Worm (Caenorhabditis elegans) whole organism, L4 larva: ENCODE data around the gene D1046.18.

ENCODE experiments used
- T20F7.1 ChIP-seq: fragments of 200-800 bp; sonication (Bioruptor generic); optimal IDR thresholded peaks from 2 replicates; lab custom pipeline; 2018; ENCODE audit warnings: mild to moderate bottlenecking, missing genetic modification characterization, missing compliant biosample characterization
- aha-1 ChIP-seq: fragments of 150-350 bp; peaks from one replicate; lab custom pipeline; 2014; ENCODE audit warnings: missing biosample characterization, missing genetic modification characterization
- ces-1 ChIP-seq: fragments of 150-350 bp; sonication (generic microtip); optimal IDR thresholded peaks from 4 replicates; lab custom pipeline; 2014; ENCODE audit warnings: missing biosample characterization, missing genetic modification reagents, missing genetic modification characterization
- cey-2 ChIP-seq: sonication (generic microtip); optimal IDR thresholded peaks from 3 replicates; lab custom pipeline; 2017; ENCODE audit warnings: missing genetic modification characterization, mild to moderate bottlenecking, missing compliant biosample characterization, antibody characterized with exemption, borderline replicate concordance; ENCODE audit not compliant: insufficient read depth
- ctbp-1 ChIP-seq: fragments of 200-800 bp; sonication (Bioruptor generic); IDR thresholded peaks from 2 replicates; pipeline ENCODE4 v1.3.6; 2022; ENCODE audit warnings: missing genetic modification reagents, missing genetic modification characterization, missing compliant biosample characterization
- dmd-6 ChIP-seq: fragments of 200-800 bp; sonication (Bioruptor generic); IDR thresholded peaks from 2 replicates; pipeline ENCODE4 v1.3.6; 2022; ENCODE audit warnings: missing genetic modification reagents, missing genetic modification characterization, missing compliant biosample characterization
- dmd-8 ChIP-seq: fragments of 200-800 bp; sonication (Bioruptor generic); IDR thresholded peaks from 2 replicates; pipeline ENCODE4 v1.3.6; 2022; ENCODE audit warnings: missing genetic modification characterization, missing compliant biosample characterization
- lir-3 ChIP-seq: sonication (generic microtip); optimal IDR thresholded peaks from 2 replicates; lab custom pipeline; 2016; ENCODE audit warnings: mild to moderate bottlenecking, missing genetic modification characterization, missing compliant biosample characterization
- mxl-2 ChIP-seq: fragments of 200-800 bp; sonication (Bioruptor generic); conservative IDR thresholded peaks from 2 replicates; pipeline ENCODE4 v1.3.6; 2022; ENCODE audit warnings: missing genetic modification reagents, missing genetic modification characterization, missing compliant biosample characterization
- nhr-11 ChIP-seq: fragments of 150-350 bp; optimal IDR thresholded peaks from 2 replicates; lab custom pipeline; 2014; ENCODE audit warnings: missing biosample characterization, missing genetic modification characterization
- nhr-76 ChIP-seq: fragments of 150-350 bp; optimal IDR thresholded peaks from 2 replicates; lab custom pipeline; 2014; ENCODE audit warnings: missing biosample characterization, missing genetic modification characterization
- php-3 ChIP-seq: fragments of 200-800 bp; sonication (Bioruptor generic); IDR thresholded peaks from 2 replicates; pipeline ENCODE4 v1.3.6; 2022; ENCODE audit warnings: missing genetic modification reagents, missing genetic modification characterization, missing compliant biosample characterization
- set-16 ChIP-seq: fragments of 200-800 bp; sonication (Bioruptor generic); IDR thresholded peaks from 2 replicates; pipeline ENCODE4 v1.3.6; 2022; ENCODE audit warnings: missing genetic modification reagents, missing genetic modification characterization, missing compliant biosample characterization
- snpc-1.2 ChIP-seq: fragments of 200-800 bp; sonication (Bioruptor generic); IDR thresholded peaks from 2 replicates; pipeline ENCODE4 v1.3.6; 2022; ENCODE audit warnings: missing genetic modification reagents, missing genetic modification characterization, missing compliant biosample characterization
- unc-62 ChIP-seq, 3 experiments: fragments of 150-350 bp in 1 of 3; sonication (generic microtip); optimal IDR thresholded peaks in 2 of 3; peaks in 1 of 3; 1 replicate in 1 of 3; 2 replicates in 2 of 3; lab custom pipeline; 2014 to 2017; ENCODE audit warnings: missing biosample characterization in 3 of 3, missing genetic modification characterization in 3 of 3, missing genetic modification reagents in 3 of 3, missing genotype in 1 of 3

The D1046.18 gene

ce11 chrIV:8978047-8978446 is 48.0 kb downstream of the D1046.18 start:
- 0 out of 2 replicates have a peak, but pooled peaks have one; percentile 31 for TF ChIP-seq php-3
- peak; percentile 66 for TF ChIP-seq aha-1 (tag; lab: Kevin White, UChicago)
- TF ChIP-seq unc-62 (GFP tag; optimal IDR thresholded peaks at IDR 0.05 in 1 of 2; lab: Kevin White, UChicago): no peak
- no peak for TF ChIP-seq unc-62 (tag; optimal IDR thresholded peaks at IDR 0.05; lab: Kevin White, UChicago)
- peak; percentile 56 for TF ChIP-seq nhr-11
- no peak for TF ChIP-seq nhr-76
- TF ChIP-seq, all 104 proteins: peak for 3

- TF ChIP-seq ces-1 (GFP tag; lab: Kevin White, UChicago) (no peak), lir-3 (tag; lab: Kevin White, UChicago) (no peak), dmd-8 (GFP tag; lab: Robert Waterston, UW) (no peak), snpc-1.2 (GFP tag; lab: Robert Waterston, UW) (0 out of 2 replicates have a peak, but pooled peaks have one; percentile 24), set-16 (GFP tag; lab: Robert Waterston, UW) (peak; percentile 95), dmd-6 (GFP tag; lab: Robert Waterston, UW) (no peak; the same call in 1 of the 2 replicates), mxl-2 (no peak), ctbp-1 (GFP tag; lab: Robert Waterston, UW) (peak; percentile 23; the same call in 1 of the 2 replicates)
- TF ChIP-seq, all 104 proteins: peak for 3
Measured at ce11 chrIV:8979062-8979612, 49.1 kb downstream of the D1046.18 start.

- TF ChIP-seq T20F7.1 (GFP tag; lab: Kevin White, UChicago): no peak
- TF ChIP-seq nhr-76: peak; percentile 22
- TF ChIP-seq dmd-6 (GFP tag; lab: Robert Waterston, UW): peak; percentile 16; the same call in 1 of the 2 replicates
- TF ChIP-seq aha-1 (tag; lab: Kevin White, UChicago): peak; percentile 18
- peak; percentile 38 for TF ChIP-seq cey-2 (tag; lab: Kevin White, UChicago)
Measured at ce11 chrIV:8979695-8980094, 49.7 kb downstream of the D1046.18 start, which contains the start of gene col-119. TSS of gene col-119 (minus strand) at chrIV:8979795.
